Worm (Caenorhabditis elegans): Measurements from ENCODE around the gene hpo-34.

DNA sequence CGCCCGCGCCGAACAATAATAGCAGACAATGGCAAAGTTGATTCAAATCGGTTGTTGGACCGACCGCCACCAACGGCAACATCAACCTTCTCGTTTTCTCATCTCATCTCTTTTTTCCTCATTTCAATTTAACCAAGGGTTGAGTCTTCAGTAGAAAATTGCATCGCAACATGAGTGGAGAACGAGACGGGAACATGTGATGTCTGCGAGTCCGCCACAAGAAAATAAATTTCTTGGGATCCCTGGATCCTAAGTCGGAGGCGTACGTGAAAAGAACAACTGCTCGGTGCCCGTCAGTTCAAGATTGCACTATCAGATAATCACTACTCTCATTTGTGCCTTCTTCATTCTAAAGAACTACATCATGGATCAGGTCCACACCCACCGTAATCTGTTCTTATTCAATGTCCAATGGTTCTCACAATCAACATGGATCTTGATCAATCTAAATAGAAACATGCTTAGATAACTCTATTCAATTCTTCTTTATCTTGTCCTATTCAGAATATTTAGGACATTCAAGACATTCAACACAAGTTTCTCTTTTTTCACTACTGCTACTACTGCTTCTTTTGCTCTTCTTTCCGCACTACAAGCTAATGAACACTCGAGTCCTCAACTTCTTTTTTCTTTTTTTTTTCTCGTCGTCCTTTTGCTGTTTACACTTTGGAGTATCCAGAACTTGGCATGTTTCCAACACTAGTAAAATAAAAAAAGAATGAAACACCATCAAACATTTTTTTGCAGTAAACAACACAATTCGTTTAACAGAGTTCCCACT, 44.1 kb downstream of the hpo-34 start:
- TF ChIP-seq lin-11 (tag; optimal IDR thresholded peaks at IDR 0.05), result no peak
- TF ChIP-seq nhr-11 (tag; optimal IDR thresholded peaks at IDR 0.05), result no peak
- no peak for TF ChIP-seq sdc-2 (tag; optimal IDR thresholded peaks at IDR 0.05)
- TF ChIP-seq ceh-14 (tag; optimal IDR thresholded peaks at IDR 0.05), result no peak
- TF ChIP-seq mec-3 (tag; optimal IDR thresholded peaks at IDR 0.05; ENCODE audit: borderline replicate concordance), result no peak
- no peak for TF ChIP-seq dmd-4 (tag; optimal IDR thresholded peaks at IDR 0.05; ENCODE audit: borderline replicate concordance)
- no peak for TF ChIP-seq rnt-1 (tag; optimal IDR thresholded peaks at IDR 0.05)
- no peak for TF ChIP-seq pag-3 (tag; optimal IDR thresholded peaks at IDR 0.05; ENCODE audit: borderline replicate concordance)
- TF ChIP-seq pqm-1 (tag; optimal IDR thresholded peaks at IDR 0.05), result no peak
- no peak for TF ChIP-seq elt-2 (tag; optimal IDR thresholded peaks at IDR 0.05)
- no peak for TF ChIP-seq syd-9 (tag; optimal IDR thresholded peaks at IDR 0.05)
- no peak for TF ChIP-seq ets-4 (tag; optimal IDR thresholded peaks at IDR 0.05)
